Worm (Caenorhabditis elegans) whole organism, midembryonic: Measurements from ENCODE around the gene F13E9.12.

Experiments used
- T22C8.4 ChIP-seq: fragments of 200-800 bp; sonication (Bioruptor generic); IDR thresholded peaks from 2 replicates; pipeline ENCODE4 v1.3.6; 2022; ENCODE audit warnings: missing genetic modification characterization, missing compliant biosample characterization
- cog-1 ChIP-seq: sonication (generic microtip); optimal IDR thresholded peaks from 2 replicates; lab custom pipeline; 2016; ENCODE audit warnings: missing genetic modification characterization, missing compliant biosample characterization
- flt-1 ChIP-seq: fragments of 200-800 bp; sonication (Bioruptor generic); IDR thresholded peaks from 2 replicates; pipeline ENCODE4 v1.3.6; 2022; ENCODE audit warnings: missing genetic modification characterization, missing compliant biosample characterization
- klf-2 ChIP-seq: fragments of 200-800 bp; sonication (Bioruptor generic); conservative IDR thresholded peaks from 2 replicates; pipeline ENCODE4 v1.3.6; 2022; ENCODE audit warnings: missing genetic modification reagents, missing genetic modification characterization, missing compliant biosample characterization
- med-1 ChIP-seq: sonication (generic microtip); optimal IDR thresholded peaks from 2 replicates; lab custom pipeline; 2017; ENCODE audit warnings: missing genetic modification characterization, mild to moderate bottlenecking, missing compliant biosample characterization, antibody characterized with exemption, missing genetic modification reagents; ENCODE audit not compliant: insufficient read depth
- ref-1 ChIP-seq: fragments of 200-800 bp; sonication (Bioruptor generic); conservative IDR thresholded peaks from 2 replicates; pipeline ENCODE4 v1.3.6; 2022; ENCODE audit warnings: missing genetic modification reagents, missing genetic modification characterization, missing compliant biosample characterization
- tab-1 ChIP-seq: fragments of 200-800 bp; sonication (Bioruptor generic); IDR thresholded peaks from 2 replicates; pipeline ENCODE4 v1.3.6; 2022; ENCODE audit warnings: missing genetic modification characterization, missing compliant biosample characterization
- ztf-23 ChIP-seq: fragments of 200-800 bp; sonication (Bioruptor generic); IDR thresholded peaks from 2 replicates; pipeline ENCODE4 v1.3.6; 2022; ENCODE audit warnings: missing genetic modification reagents, missing genetic modification characterization, missing compliant biosample characterization
- ztf-29 ChIP-seq: fragments of 200-800 bp; sonication (Bioruptor generic); IDR thresholded peaks from 2 replicates; pipeline ENCODE4 v1.3.6; 2022; ENCODE audit warnings: missing genetic modification reagents, missing genetic modification characterization, missing compliant biosample characterization

Gene F13E9.12

DNA sequence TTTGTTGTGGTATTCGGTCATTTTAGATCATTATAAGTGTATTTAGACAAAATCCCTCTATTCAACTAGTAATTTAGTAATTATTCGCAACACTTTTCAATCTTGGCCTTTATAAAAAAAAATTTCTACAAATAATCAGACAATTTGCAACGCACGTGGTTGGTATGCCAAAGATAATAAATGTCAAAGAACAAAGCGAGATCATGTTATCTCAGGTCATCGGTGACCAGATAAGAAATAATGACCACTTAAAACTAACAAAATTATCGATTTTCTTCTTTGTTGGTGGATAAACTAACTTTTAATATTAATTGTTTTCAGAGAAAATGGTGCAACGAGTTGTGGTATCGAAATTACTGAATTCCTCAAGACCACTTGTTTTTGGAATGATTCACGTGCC is 6.8 kb upstream of the F13E9.12 start, which contains the start of gene F13E9.13:
Gene F13E9.13 (plus strand): TSS at position 317 of the 400 bp plus-strand sequence.
- TF ChIP-seq tab-1 (GFP tag; lab: Robert Waterston, UW) (no peak), ztf-23 (GFP tag; lab: Robert Waterston, UW) (no peak), flt-1 (no peak), cog-1 (tag; lab: Kevin White, UChicago) (no peak), ref-1 (GFP tag; lab: Robert Waterston, UW) (no peak), med-1 (GFP tag; lab: Kevin White, UChicago) (no peak), T22C8.4 (GFP tag; lab: Robert Waterston, UW) (no peak), klf-2 (GFP tag; lab: Robert Waterston, UW) (no peak), ztf-29 (GFP tag; lab: Robert Waterston, UW) (no peak)

DNA sequence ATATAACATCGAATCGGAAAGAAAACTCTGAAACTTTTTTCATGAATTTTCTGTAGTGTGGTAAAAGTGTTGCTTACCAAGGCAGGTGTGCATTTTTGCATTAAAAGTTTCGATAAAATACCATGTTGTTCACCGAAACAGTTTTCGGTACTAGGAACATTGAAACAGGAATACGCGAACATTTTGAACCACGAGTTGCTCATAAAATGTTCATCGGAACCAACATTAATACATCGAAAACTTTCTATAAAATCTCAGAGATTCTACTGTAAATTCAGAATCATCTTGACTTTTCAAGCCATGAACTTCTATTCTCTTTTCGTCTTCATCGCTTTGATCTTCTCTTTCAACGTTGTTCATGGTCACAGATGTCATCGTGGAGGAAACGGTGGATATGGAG is 5.8 kb upstream of the F13E9.12 start, which contains the start of gene fipr-15:
Gene fipr-15 (plus strand): TSS at position 301 of the 400 bp plus-strand sequence.
- TF ChIP-seq ztf-29 (GFP tag; lab: Robert Waterston, UW): no peak
- TF ChIP-seq med-1 (GFP tag; lab: Kevin White, UChicago): no peak
- no peak for TF ChIP-seq cog-1 (tag; lab: Kevin White, UChicago)
- no peak for TF ChIP-seq flt-1
- TF ChIP-seq ztf-23 (GFP tag; lab: Robert Waterston, UW): no peak
- TF ChIP-seq klf-2 (GFP tag; lab: Robert Waterston, UW): no peak
- TF ChIP-seq T22C8.4 (GFP tag; lab: Robert Waterston, UW): no peak
- no peak for TF ChIP-seq tab-1 (GFP tag; lab: Robert Waterston, UW)
- no peak for TF ChIP-seq ref-1 (GFP tag; lab: Robert Waterston, UW)

DNA sequence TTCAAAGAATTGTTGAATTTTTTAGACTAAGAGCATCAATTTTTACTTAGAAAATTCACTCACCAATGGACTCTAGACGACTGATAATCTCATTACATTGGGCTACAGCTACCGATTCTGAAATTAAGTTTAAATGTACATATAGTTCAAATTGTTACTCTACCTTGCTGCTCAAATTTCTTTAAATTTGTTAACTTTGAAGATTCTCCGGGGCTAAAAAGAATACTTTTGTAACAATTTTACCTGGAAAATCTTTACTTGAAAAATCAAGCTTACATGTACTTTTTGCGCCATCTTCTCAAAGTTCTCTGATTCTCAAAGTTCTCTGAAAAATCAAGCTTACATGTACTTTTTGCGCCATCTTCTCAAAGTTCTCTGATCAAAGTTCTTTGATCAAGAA is 5.1 kb upstream of the F13E9.12 start, which contains the start of gene sdz-13:
Gene sdz-13 (minus strand): TSS at position 101 of the 400 bp plus-strand sequence.
- TF ChIP-seq med-1 (GFP tag; lab: Kevin White, UChicago) (no peak), T22C8.4 (GFP tag; lab: Robert Waterston, UW) (no peak), klf-2 (GFP tag; lab: Robert Waterston, UW) (no peak)

DNA sequence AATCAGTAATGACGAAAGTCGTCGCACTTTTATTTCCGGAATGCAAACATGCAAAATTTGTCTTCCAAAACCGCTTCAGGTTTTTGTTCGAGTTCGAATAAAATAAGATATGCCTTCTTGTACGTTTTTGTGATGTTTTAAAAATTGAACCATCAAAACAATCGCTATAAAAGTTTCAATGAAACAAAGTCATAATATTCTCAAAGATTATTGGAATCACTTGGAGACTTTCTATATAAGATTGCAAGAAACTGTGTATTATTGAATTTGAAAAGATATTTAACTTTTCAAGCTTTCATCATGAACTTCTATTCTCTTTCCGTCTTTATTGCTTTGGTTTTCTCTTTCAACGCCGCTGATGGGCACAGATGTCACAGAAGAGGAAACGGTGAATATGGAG is 2.4 kb upstream of the F13E9.12 start, which contains the start of gene fipr-14:
Gene fipr-14 (plus strand): TSS at position 301 of the 400 bp plus-strand sequence.
- TF ChIP-seq ztf-23 (GFP tag; lab: Robert Waterston, UW) (no peak), ztf-29 (GFP tag; lab: Robert Waterston, UW) (no peak), tab-1 (GFP tag; lab: Robert Waterston, UW) (no peak), med-1 (GFP tag; lab: Kevin White, UChicago) (no peak), ref-1 (GFP tag; lab: Robert Waterston, UW) (no peak), klf-2 (GFP tag; lab: Robert Waterston, UW) (no peak), T22C8.4 (GFP tag; lab: Robert Waterston, UW) (no peak), flt-1 (no peak), cog-1 (tag; lab: Kevin White, UChicago) (no peak)

DNA sequence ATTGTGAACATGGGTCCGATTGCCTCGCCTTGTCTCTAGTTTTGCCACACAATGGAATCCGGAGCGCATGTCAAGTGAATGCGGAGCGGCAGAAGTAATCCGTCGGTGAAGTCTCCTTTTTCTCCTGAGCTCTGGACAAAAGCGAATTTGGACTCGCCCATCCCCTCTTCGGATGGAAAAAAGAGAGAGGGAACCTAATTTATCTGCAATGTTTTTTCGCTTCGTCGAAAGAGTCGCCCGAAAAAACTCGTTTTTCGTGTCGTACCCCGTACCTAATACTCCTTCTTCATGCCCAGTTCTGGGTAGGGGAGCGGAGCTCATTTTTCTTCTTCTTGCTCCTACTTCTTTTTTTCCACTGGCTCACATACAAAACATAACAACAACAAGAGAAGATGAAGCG is 4.3 kb downstream of the F13E9.12 start:
- TF ChIP-seq klf-2 (GFP tag; lab: Robert Waterston, UW) (no peak), tab-1 (GFP tag; lab: Robert Waterston, UW) (no peak), med-1 (GFP tag; lab: Kevin White, UChicago) (no peak), ztf-29 (GFP tag; lab: Robert Waterston, UW) (no peak), cog-1 (tag; lab: Kevin White, UChicago) (no peak), ztf-23 (GFP tag; lab: Robert Waterston, UW) (no peak), T22C8.4 (GFP tag; lab: Robert Waterston, UW) (no peak), ref-1 (GFP tag; lab: Robert Waterston, UW) (no peak), flt-1 (0 out of 2 replicates have a peak, but pooled peaks have one; percentile 4)

DNA sequence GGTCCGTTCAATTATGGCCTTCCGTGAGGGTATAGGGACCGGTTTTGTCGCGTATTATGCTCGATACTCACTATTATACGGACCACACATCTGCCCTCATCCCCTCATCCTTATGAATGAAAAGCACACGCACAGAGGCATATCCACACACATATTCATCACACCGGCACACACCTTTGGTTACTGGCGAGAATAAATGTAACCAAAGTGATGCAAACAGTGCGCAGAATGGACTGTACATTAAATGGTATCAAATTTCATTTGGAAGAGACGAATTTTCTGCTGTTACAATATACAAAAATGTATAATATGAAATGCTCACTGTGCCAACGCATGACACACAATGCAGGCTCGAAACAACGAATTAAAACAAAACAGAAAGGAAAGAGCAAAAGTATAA is 4.8 kb downstream of the F13E9.12 start:
- TF ChIP-seq ztf-23 (GFP tag; lab: Robert Waterston, UW) (no peak), tab-1 (GFP tag; lab: Robert Waterston, UW) (0 out of 2 replicates have a peak, but pooled peaks have one; percentile 65)

DNA sequence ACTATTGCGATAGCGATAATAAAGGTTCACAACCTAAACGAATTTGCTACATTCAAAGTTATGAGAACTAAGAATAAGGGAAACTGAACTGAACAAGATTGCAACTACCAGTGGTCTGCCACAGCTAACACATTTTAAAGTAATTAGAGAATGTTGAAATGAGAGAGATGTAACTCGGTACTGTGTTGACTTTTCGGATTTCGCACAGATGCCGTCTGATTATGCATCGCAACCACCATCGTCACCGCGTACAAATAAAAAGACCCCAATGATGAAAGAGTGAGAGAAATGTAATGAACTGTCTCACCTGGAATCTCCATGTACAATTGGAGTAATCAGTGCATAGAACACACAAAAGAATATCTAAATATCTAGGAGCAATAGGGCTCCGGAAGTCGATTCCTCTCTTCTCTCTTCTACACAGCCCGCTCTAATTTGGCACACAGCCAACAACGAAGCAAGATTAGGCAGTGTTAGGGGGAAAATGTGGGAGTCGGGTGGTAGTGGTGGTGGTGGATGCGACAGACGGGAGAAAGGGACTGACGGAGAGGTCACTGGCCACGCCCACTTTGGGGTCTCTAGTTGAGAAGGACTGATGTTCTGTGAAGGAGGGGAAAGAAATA is 5.7 kb downstream of the F13E9.12 start, which contains the start of gene F13E9.11:
Gene F13E9.11 (minus strand): TSS at position 507 of the 623 bp plus-strand sequence.
- TF ChIP-seq ref-1 (GFP tag; lab: Robert Waterston, UW): no peak
- TF ChIP-seq T22C8.4 (GFP tag; lab: Robert Waterston, UW): no peak; the same call in 1 of the 2 replicates
- no peak for TF ChIP-seq klf-2 (GFP tag; lab: Robert Waterston, UW)
- 0 out of 2 replicates have a peak, but pooled peaks have one; percentile 50 for TF ChIP-seq flt-1
- TF ChIP-seq tab-1 (GFP tag; lab: Robert Waterston, UW): peak; percentile 51; the same call in 1 of the 2 replicates
- TF ChIP-seq ztf-29 (GFP tag; lab: Robert Waterston, UW): no peak
- TF ChIP-seq ztf-23 (GFP tag; lab: Robert Waterston, UW): peak; percentile 18; the same call in 1 of the 2 replicates
- TF ChIP-seq cog-1 (tag; lab: Kevin White, UChicago): no peak
- TF ChIP-seq med-1 (GFP tag; lab: Kevin White, UChicago): no peak

DNA sequence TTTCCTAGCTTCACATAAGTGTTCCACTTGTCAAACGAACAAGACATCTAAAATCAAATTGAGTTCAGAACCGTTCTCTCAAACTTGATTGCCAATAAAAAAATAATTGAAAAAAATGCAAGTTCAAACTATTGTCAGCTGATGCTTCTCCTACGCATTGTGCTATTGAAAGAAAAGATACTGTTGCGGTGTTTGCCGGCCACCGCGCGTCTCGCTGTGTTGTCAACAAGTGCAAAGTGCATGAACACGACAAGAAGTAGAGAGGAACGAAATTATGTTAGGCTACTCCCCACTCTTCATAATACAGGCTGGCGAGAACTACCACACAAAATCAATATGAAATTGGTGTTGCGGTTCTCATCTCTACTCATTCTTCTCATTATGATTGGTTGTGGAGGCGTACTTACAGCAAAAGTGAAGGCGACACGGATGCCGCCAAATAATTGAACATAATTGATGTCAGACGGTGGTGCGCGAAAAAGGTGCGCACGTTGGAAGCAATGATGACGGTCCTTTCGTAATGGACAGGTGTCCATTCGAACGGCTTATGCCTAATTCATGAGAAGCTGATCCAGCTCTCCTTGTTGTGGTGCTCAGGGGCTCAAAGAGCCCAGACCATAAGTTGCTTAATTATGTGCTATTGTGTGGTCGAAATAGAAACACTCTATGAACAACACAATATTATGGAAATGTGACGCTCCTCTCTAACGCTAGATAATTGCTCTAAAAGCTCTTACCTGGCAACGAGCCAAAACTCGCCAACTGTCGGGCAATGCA is 6.9 kb downstream of the F13E9.12 start:
- 0 out of 2 replicates have a peak, but pooled peaks have one; percentile 4 for TF ChIP-seq tab-1 (GFP tag; lab: Robert Waterston, UW)
- peak; percentile 67; the same call in 1 of the 2 replicates for TF ChIP-seq ztf-29 (GFP tag; lab: Robert Waterston, UW)
- TF ChIP-seq flt-1: no peak
- TF ChIP-seq ref-1 (GFP tag; lab: Robert Waterston, UW): no peak
